Worm (Caenorhabditis elegans) whole organism, early embryonic: ENCODE results near the gene C16C8.27.

Experiments
- B0310.2 ChIP-seq: sonication (generic microtip); optimal IDR thresholded peaks from 2 replicates; lab custom pipeline; 2016; ENCODE audit warnings: mild to moderate bottlenecking, missing genetic modification characterization, missing compliant biosample characterization
- F13C5.2 ChIP-seq: sonication (generic microtip); optimal IDR thresholded peaks from 2 replicates; lab custom pipeline; 2017; ENCODE audit warnings: mild to moderate bottlenecking, missing genetic modification characterization, inconsistent platforms, missing compliant biosample characterization
- aly-1 ChIP-seq: sonication (generic microtip); optimal IDR thresholded peaks from 2 replicates; lab custom pipeline; 2016; ENCODE audit warnings: missing genetic modification characterization, missing compliant biosample characterization
- ama-1 ChIP-seq: fragments of 150-350 bp; optimal IDR thresholded peaks from 2 replicates; lab custom pipeline; 2014
- ceh-13 ChIP-seq: fragments of 200-800 bp; sonication (Bioruptor generic); optimal IDR thresholded peaks from 2 replicates; lab custom pipeline; 2018; ENCODE audit warnings: mild to moderate bottlenecking, missing genetic modification characterization, missing compliant biosample characterization
- ceh-36 ChIP-seq: sonication (generic microtip); optimal IDR thresholded peaks from 2 replicates; lab custom pipeline; 2016; ENCODE audit warnings: missing genetic modification characterization, inconsistent platforms, missing compliant biosample characterization
- flt-1 ChIP-seq: fragments of 200-800 bp; sonication (Bioruptor generic); IDR thresholded peaks from 2 replicates; pipeline ENCODE4 v1.3.6; 2022; ENCODE audit warnings: missing genetic modification characterization, missing compliant biosample characterization
- hmbx-1 ChIP-seq: sonication (generic microtip); optimal IDR thresholded peaks from 2 replicates; lab custom pipeline; 2016; ENCODE audit warnings: mild to moderate bottlenecking, missing genetic modification characterization, missing compliant biosample characterization
- hnd-1 ChIP-seq: sonication (generic microtip); optimal IDR thresholded peaks from 2 replicates; lab custom pipeline; 2016; ENCODE audit warnings: missing genetic modification characterization, missing compliant biosample characterization
- pes-1 ChIP-seq: fragments of 200-800 bp; sonication (Bioruptor generic); IDR thresholded peaks from 2 replicates; pipeline ENCODE4 v1.3.6; 2022; ENCODE audit warnings: missing genetic modification reagents, missing genetic modification characterization, missing compliant biosample characterization
- scrt-1 ChIP-seq: fragments of 200-800 bp; sonication (Bioruptor generic); IDR thresholded peaks from 2 replicates; pipeline ENCODE4 v1.3.6; 2022; ENCODE audit warnings: missing genetic modification characterization, missing compliant biosample characterization
- sea-1 ChIP-seq: fragments of 200-800 bp; sonication (Bioruptor generic); conservative IDR thresholded peaks from 2 replicates; pipeline ENCODE4 v1.3.6; 2022; ENCODE audit warnings: missing genetic modification characterization, missing compliant biosample characterization
- tbx-37 ChIP-seq: fragments of 200-800 bp; sonication (Bioruptor generic); conservative IDR thresholded peaks from 2 replicates; pipeline ENCODE4 v1.3.6; 2022; ENCODE audit warnings: missing genetic modification reagents, missing genetic modification characterization, missing compliant biosample characterization
- tra-4 ChIP-seq: sonication (generic microtip); optimal IDR thresholded peaks from 2 replicates; lab custom pipeline; 2017; ENCODE audit warnings: missing genetic modification characterization, missing compliant biosample characterization

DNA sequence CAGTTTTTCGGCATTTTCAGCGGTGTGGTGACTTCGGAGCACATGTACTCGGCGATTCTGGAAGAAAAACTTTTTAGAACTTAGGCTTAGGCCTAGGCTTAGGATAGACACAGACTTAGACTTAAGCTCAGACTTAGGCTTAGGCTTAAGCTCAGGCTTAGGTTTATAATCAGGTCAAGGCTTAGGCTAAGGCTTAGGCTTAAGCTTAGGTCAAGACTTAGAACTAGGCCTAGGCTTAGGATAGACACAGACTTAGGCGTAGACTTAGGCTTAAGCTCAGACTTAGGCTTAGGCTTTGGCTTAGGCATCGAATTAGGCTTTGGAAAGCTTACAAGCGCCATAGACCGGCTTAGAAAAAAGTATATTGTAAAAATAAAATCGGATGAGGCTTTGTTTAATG lies 35.1 kb downstream of the C16C8.27 start:
- TF ChIP-seq ceh-36 (tag; lab: Kevin White, UChicago): peak; percentile 71
- no peak for TF ChIP-seq aly-1
- no peak for TF ChIP-seq B0310.2
- no peak for TF ChIP-seq hnd-1 (tag; lab: Kevin White, UChicago)
- TF ChIP-seq scrt-1 (GFP tag; lab: Robert Waterston, UW): no peak
- no peak for TF ChIP-seq sea-1 (GFP tag; lab: Robert Waterston, UW)
- TF ChIP-seq ceh-13 (GFP tag; lab: Kevin White, UChicago): no peak
- TF ChIP-seq F13C5.2 (tag; lab: Kevin White, UChicago): no peak
- no peak for TF ChIP-seq ama-1 (lab: Kevin White, UChicago)
- no peak for TF ChIP-seq hmbx-1 (tag; lab: Kevin White, UChicago)
- no peak for TF ChIP-seq flt-1
- no peak for TF ChIP-seq tra-4 (tag; lab: Kevin White, UChicago)
- no peak for TF ChIP-seq tbx-37 (GFP tag; lab: Robert Waterston, UW)
- no peak for TF ChIP-seq pes-1 (GFP tag; lab: Robert Waterston, UW)
